Fruit fly (Drosophila melanogaster) whole organism, wandering third instar larva: ENCODE results near the gene Sc2.

Experiments used
- GATAd ChIP-seq: sonication (Bioruptor generic); optimal IDR thresholded peaks from 2 replicates; lab custom pipeline; 2016; ENCODE audit warnings: missing biosample characterization, missing genetic modification characterization
- Hr78 ChIP-seq: fragments of >200 bp; optimal IDR thresholded peaks from 2 replicates; lab custom pipeline; 2017; ENCODE audit warnings: missing biosample characterization, missing genetic modification characterization
- Vsx2 ChIP-seq: fragments of 200-300, 225-300 bp; sonication (Bioruptor generic); optimal IDR thresholded peaks from 2 replicates; lab custom pipeline; 2018; ENCODE audit warnings: missing biosample characterization, missing genetic modification characterization; ENCODE audit not compliant: partially characterized antibody
- br ChIP-seq: fragments of 200-800 bp; sonication (Bioruptor generic); optimal IDR thresholded peaks from 2 replicates; lab custom pipeline; 2016; ENCODE audit warnings: missing biosample characterization, missing genetic modification characterization
- brk ChIP-seq: fragments of 200-800 bp; sonication (Bioruptor generic); optimal IDR thresholded peaks from 2 replicates; lab custom pipeline; 2016; ENCODE audit warnings: missing biosample characterization, mild to moderate bottlenecking, missing genetic modification characterization
- dmrt93B ChIP-seq: fragments of 200-800 bp; sonication (Bioruptor generic); optimal IDR thresholded peaks from 2 replicates; lab custom pipeline; 2018; ENCODE audit warnings: missing biosample characterization, mild to moderate bottlenecking, missing genetic modification characterization
- ey ChIP-seq: fragments of 200-800 bp; sonication (Bioruptor generic); optimal IDR thresholded peaks from 2 replicates; lab custom pipeline; 2016; ENCODE audit warnings: missing biosample characterization, missing genetic modification characterization
- lola ChIP-seq: fragments of >200 bp; optimal IDR thresholded peaks from 2 replicates; lab custom pipeline; 2017; ENCODE audit warnings: missing biosample characterization, missing genetic modification characterization
- psq ChIP-seq: fragments of 200-800 bp; sonication (Bioruptor generic); optimal IDR thresholded peaks from 3 replicates; lab custom pipeline; 2017; ENCODE audit warnings: missing biosample characterization, mild to moderate bottlenecking, missing genetic modification characterization, moderate library complexity

DNA sequence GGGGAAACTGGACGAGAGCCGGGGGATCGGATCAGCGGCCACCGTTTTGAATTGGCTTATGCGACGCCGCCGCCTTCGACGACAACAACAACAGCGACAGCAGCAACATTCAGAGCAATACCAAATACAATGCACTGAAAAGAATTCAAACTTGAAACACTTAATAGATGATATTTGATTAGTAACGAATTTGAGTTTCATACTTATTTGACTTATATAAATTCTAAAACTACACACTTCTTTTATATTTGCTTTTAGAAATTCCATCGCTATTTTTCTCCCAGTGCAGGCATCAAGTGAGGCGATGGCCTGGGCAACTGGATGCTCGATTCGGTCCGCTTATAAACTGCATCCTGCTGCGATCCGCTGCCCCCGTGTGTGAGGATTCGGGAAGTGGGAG lies 35.3 kb upstream of the Sc2 start:
- TF ChIP-seq lola (GFP tag; lab: Kevin White, UChicago) (no peak), dmrt93B (GFP tag; lab: Kevin White, UChicago) (peak; percentile 20), psq (GFP tag; lab: Kevin White, UChicago) (peak; percentile 67), br (GFP tag; lab: Kevin White, UChicago) (peak; percentile 79), GATAd (GFP tag; lab: Kevin White, UChicago) (no peak), brk (peak; percentile 66), Hr78 (GFP tag; lab: Kevin White, UChicago) (no peak), Vsx2 (GFP tag; lab: Kevin White, UChicago) (no peak), ey (GFP tag; lab: Kevin White, UChicago) (peak; percentile 84)
